Worm (Caenorhabditis elegans): ENCODE measurements around the gene F18H3.4.

The F18H3.4 gene

DNA sequence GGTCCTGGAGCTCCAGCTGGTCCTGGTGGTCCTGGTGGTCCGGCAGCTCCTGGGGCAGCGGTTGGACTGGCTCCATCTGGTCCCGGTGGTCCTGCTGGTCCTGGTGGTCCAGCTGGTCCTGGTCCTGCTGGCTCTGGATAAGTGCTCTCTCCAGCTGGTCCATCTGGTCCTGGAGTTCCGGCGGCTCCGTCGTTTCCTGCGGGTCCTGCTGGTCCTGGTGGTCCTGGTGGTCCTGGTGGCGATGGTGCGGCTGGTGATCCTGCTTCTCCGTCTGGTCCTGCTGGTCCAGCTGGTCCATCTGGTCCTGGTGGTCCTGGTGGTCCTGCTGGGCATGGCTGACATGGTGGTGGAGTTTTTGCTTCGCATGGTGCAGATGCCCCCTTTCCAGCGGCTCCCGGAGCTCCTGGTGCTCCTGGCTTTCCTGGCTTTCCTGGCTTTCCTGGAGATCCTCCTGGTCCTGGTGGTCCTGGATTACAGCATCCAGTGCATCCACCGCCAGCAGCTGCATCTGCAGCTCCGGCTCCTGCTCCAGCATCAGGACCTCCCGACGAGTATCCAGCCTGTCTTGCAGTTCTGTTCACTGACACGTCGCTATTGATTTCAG is 18.6 kb upstream of the F18H3.4 start:
- TF ChIP-seq pag-3 (tag; optimal IDR thresholded peaks at IDR 0.05; ENCODE audit: borderline replicate concordance, insufficient read depth) (no peak), unc-98 (GFP tag; IDR thresholded peaks at IDR 0.05) (no peak), lin-13 (GFP tag; optimal IDR thresholded peaks at IDR 0.05) (no peak), ets-5 (GFP tag; IDR thresholded peaks at IDR 0.05) (no peak), aha-1 (tag; optimal IDR thresholded peaks at IDR 0.05) (no peak), aly-2 (tag; optimal IDR thresholded peaks at IDR 0.05) (no peak), tbx-2 (tag; optimal IDR thresholded peaks at IDR 0.05) (no peak), elt-2 (tag; optimal IDR thresholded peaks at IDR 0.05) (no peak), lin-14 (GFP tag; optimal IDR thresholded peaks at IDR 0.05) (no peak), hlh-4 (tag; optimal IDR thresholded peaks at IDR 0.05) (no peak), xbp-1 (tag; optimal IDR thresholded peaks at IDR 0.05) (no peak)

DNA sequence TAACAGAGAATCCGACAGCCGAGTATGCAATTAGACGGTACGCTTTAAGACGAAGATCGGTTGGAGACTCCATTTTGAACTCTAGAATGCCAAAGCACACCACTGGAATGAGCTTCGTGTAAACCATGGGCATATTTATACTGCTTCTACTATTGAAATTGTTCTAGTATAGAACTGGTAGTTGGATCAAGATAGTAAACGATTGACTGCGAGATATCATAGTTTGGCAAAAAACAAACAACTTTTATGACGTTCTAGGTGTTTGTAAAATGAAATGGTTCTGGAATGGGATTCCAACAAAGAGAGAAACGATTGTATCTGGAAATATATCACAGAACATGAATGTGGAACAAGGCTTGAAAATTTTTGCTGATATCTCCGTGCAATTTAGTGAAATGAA is 17.9 kb upstream of the F18H3.4 start, which contains the start of gene col-185:
Gene col-185, minus strand, starts transcription at position 101 of the 400 bp plus-strand sequence.
- TF ChIP-seq nhr-84 (tag; optimal IDR thresholded peaks at IDR 0.05) = no peak
- TF ChIP-seq ceh-63 (GFP tag; optimal IDR thresholded peaks at IDR 0.05) = no peak
- no peak for TF ChIP-seq sptf-1 (tag; optimal IDR thresholded peaks at IDR 0.05)
- TF ChIP-seq pax-3 (tag; optimal IDR thresholded peaks at IDR 0.05) = no peak
- TF ChIP-seq C16A3.4 (tag; optimal IDR thresholded peaks at IDR 0.05) = no peak
- TF ChIP-seq unc-98 (GFP tag; IDR thresholded peaks at IDR 0.05) = no peak
- TF ChIP-seq skn-1 (tag; optimal IDR thresholded peaks at IDR 0.05) = no peak
- TF ChIP-seq alr-1 (tag; optimal IDR thresholded peaks at IDR 0.05; ENCODE audit: borderline replicate concordance) = no peak
- no peak for TF ChIP-seq C34B4.2 (tag; optimal IDR thresholded peaks at IDR 0.05)
- TF ChIP-seq nhr-77 (tag; optimal IDR thresholded peaks at IDR 0.05) = no peak
- no peak for TF ChIP-seq isw-1 (GFP tag; IDR thresholded peaks at IDR 0.05)
- no peak for TF ChIP-seq ztf-11 (tag; optimal IDR thresholded peaks at IDR 0.05)

DNA sequence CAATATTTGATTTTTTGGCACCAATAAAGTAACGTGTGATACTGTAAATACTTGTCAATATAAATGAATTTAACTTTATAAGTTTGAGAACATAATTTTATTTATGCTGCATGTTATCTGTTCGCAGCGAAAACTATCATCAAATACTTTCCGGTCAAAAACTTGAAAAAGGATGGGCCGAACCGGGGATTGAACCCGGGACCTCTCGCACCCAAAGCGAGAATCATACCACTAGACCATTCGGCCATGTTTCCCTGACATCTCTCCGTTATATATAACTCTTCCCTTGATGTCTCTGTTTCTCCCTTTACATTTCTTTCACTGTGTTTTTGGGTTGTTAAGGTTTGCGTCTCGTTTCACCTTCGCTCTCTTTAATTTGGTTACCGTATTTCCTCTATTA is 17.1 kb upstream of the F18H3.4 start:
- peak; percentile 5 for TF ChIP-seq pax-3 (tag; optimal IDR thresholded peaks at IDR 0.05)
- TF ChIP-seq swsn-7 (tag; optimal IDR thresholded peaks at IDR 0.05) = peak; percentile 46
- no peak for TF ChIP-seq vab-15 (tag; optimal IDR thresholded peaks at IDR 0.05)
- TF ChIP-seq sox-4 (tag; optimal IDR thresholded peaks at IDR 0.05) = no peak
- peak; percentile 39 for TF ChIP-seq irx-1 (tag; optimal IDR thresholded peaks at IDR 0.05)
- peak; percentile 68 for TF ChIP-seq C16A3.4 (tag; optimal IDR thresholded peaks at IDR 0.05)
- TF ChIP-seq ceh-63 (GFP tag; optimal IDR thresholded peaks at IDR 0.05) = no peak
- TF ChIP-seq hlh-4 (tag; optimal IDR thresholded peaks at IDR 0.05) = no peak
- TF ChIP-seq nhr-84 (tag; optimal IDR thresholded peaks at IDR 0.05) = no peak
- TF ChIP-seq nhr-90 (tag; optimal IDR thresholded peaks at IDR 0.05; ENCODE audit: poor library complexity) = peak; percentile 62
- no peak for TF ChIP-seq nhr-237 (tag; optimal IDR thresholded peaks at IDR 0.05)
- peak; percentile 23 to 54 for TF ChIP-seq lsy-2 (tag; optimal IDR thresholded peaks at IDR 0.05)
- no peak for TF ChIP-seq Y116A8C.19 (tag; optimal IDR thresholded peaks at IDR 0.05; ENCODE audit: borderline replicate concordance)
- peak in 1 of 2 experiments; percentile 55 for TF ChIP-seq mdl-1 (tag; optimal IDR thresholded peaks at IDR 0.05)
- TF ChIP-seq F16B12.6 (tag; optimal IDR thresholded peaks at IDR 0.05) = no peak
- peak; percentile 64 for TF ChIP-seq nhr-71 (tag; optimal IDR thresholded peaks at IDR 0.05)
- peak in 1 of 2 experiments; percentile 32 for TF ChIP-seq ztf-11 (tag; optimal IDR thresholded peaks at IDR 0.05)
- peak; percentile 47 for TF ChIP-seq lir-3 (tag; optimal IDR thresholded peaks at IDR 0.05; ENCODE audit: poor library complexity)
- no peak for TF ChIP-seq zag-1 (tag; optimal IDR thresholded peaks at IDR 0.05)
- TF ChIP-seq tbx-2 (tag; optimal IDR thresholded peaks at IDR 0.05) = peak; percentile 29
- TF ChIP-seq efl-3 (GFP tag; optimal IDR thresholded peaks at IDR 0.05) = no peak
- no peak for TF ChIP-seq elt-2 (tag; optimal IDR thresholded peaks at IDR 0.05)
- TF ChIP-seq fos-1 (tag; optimal IDR thresholded peaks at IDR 0.05) = peak; percentile 56
- no peak for TF ChIP-seq mab-9 (GFP tag; IDR thresholded peaks at IDR 0.05)
- TF ChIP-seq nhr-19 (GFP tag; conservative IDR thresholded peaks at IDR 0.05) = peak; percentile 59
- peak; percentile 79 for TF ChIP-seq snu-23 (GFP tag; optimal IDR thresholded peaks at IDR 0.05)
- TF ChIP-seq dpl-1 (GFP tag; optimal IDR thresholded peaks at IDR 0.05) = peak in 1 of 3 experiments; percentile 19
- no peak for TF ChIP-seq lin-15B (tag; optimal IDR thresholded peaks at IDR 0.05)
- TF ChIP-seq jun-1 (tag; optimal IDR thresholded peaks at IDR 0.05) = peak; percentile 22
- no peak for TF ChIP-seq hpl-2 (GFP tag; optimal IDR thresholded peaks at IDR 0.05)
- TF ChIP-seq unc-86 (tag; optimal IDR thresholded peaks at IDR 0.05) = peak; percentile 34
- TF ChIP-seq elt-3 (tag; optimal IDR thresholded peaks at IDR 0.05) = peak in 2 of 6 experiments; percentile 17 to 25
- TF ChIP-seq lin-13 (GFP tag; optimal IDR thresholded peaks at IDR 0.05) = no peak
- TF ChIP-seq nhr-47 (tag; optimal IDR thresholded peaks at IDR 0.05) = peak; percentile 76

Data from whole organism, L1 larva.